Worm (Caenorhabditis elegans): ENCODE data around the gene F48C5.2.
A peak's percentile ranks its signal among the peaks of the same experiment; 100 is the strongest.

The F48C5.2 gene

ce11 chrX:11499738-11500137, 45.6 kb upstream of the F48C5.2 start, which contains the start of gene T25C12.3 (continued):
- TF ChIP-seq lin-1 (GFP tag; IDR thresholded peaks at IDR 0.05) (no peak), nhr-77 (tag; optimal IDR thresholded peaks at IDR 0.05) (no peak), snpc-4 (tag; optimal IDR thresholded peaks at IDR 0.05) (no peak), daf-12 (tag; optimal IDR thresholded peaks at IDR 0.05) (no peak), mxl-3 (GFP tag; optimal IDR thresholded peaks at IDR 0.05) (peak; percentile 50), snpc-1.2 (GFP tag; IDR thresholded peaks at IDR 0.05) (no peak), rbr-2 (tag; optimal IDR thresholded peaks at IDR 0.05) (no peak), Y48G9A.11 (GFP tag; IDR thresholded peaks at IDR 0.05) (no peak), pqm-1 (tag; optimal IDR thresholded peaks at IDR 0.05) (peak; percentile 82)

- TF ChIP-seq pqm-1 (tag; optimal IDR thresholded peaks at IDR 0.05) (peak; percentile 77), dve-1 (tag; optimal IDR thresholded peaks at IDR 0.05; ENCODE audit: insufficient read depth) (peak; percentile 45), dmd-6 (GFP tag; IDR thresholded peaks at IDR 0.05) (peak; percentile 27; the same call in 1 of the 2 replicates), nhr-77 (tag; optimal IDR thresholded peaks at IDR 0.05) (peak; percentile 1), hlh-11 (tag; optimal IDR thresholded peaks at IDR 0.05) (peak; percentile 7), php-3 (GFP tag; IDR thresholded peaks at IDR 0.05) (peak; percentile 84), nhr-48 (tag; optimal IDR thresholded peaks at IDR 0.05) (no peak), daf-16 (GFP tag; optimal IDR thresholded peaks at IDR 0.05) (no peak), daf-16 (tag; optimal IDR thresholded peaks at IDR 0.05) (peak; percentile 35), nhr-28 (tag; optimal IDR thresholded peaks at IDR 0.05) (peak; percentile 88), saeg-2 (GFP tag; IDR thresholded peaks at IDR 0.05) (no peak), gei-8 (GFP tag; optimal IDR thresholded peaks at IDR 0.05) (no peak), unc-130 (GFP tag; optimal IDR thresholded peaks at IDR 0.05) (no peak), nhr-76 (tag; optimal IDR thresholded peaks at IDR 0.05) (no peak), Y105C5A.15 (GFP tag; IDR thresholded peaks at IDR 0.05) (no peak), nhr-111 (GFP tag; optimal IDR thresholded peaks at IDR 0.05) (no peak), ceh-44 (GFP tag; IDR thresholded peaks at IDR 0.05) (no peak), aha-1 (tag) (no peak)
Measured at ce11 chrX:11498871-11499270, 44.7 kb upstream of the F48C5.2 start.

ce11 chrX:11491835-11492234, 37.7 kb upstream of the F48C5.2 start:
- TF ChIP-seq unc-62 (GFP tag; optimal IDR thresholded peaks at IDR 0.05 in 1 of 2) (peak in 1 of 2 experiments; percentile 93), unc-62 (tag; optimal IDR thresholded peaks at IDR 0.05) (no peak), mdt-29 (GFP tag; IDR thresholded peaks at IDR 0.05) (no peak)

- TF ChIP-seq F49E8.2 (tag; optimal IDR thresholded peaks at IDR 0.05; ENCODE audit: borderline replicate concordance) (no peak), mes-2 (tag; optimal IDR thresholded peaks at IDR 0.05; ENCODE audit: poor library complexity, severe bottlenecking) (no peak), vab-7 (GFP tag; IDR thresholded peaks at IDR 0.05) (no peak), zip-11 (GFP tag; IDR thresholded peaks at IDR 0.05) (no peak), nhr-237 (tag; optimal IDR thresholded peaks at IDR 0.05) (no peak), php-3 (GFP tag; IDR thresholded peaks at IDR 0.05) (no peak), egl-43 (GFP tag; IDR thresholded peaks at IDR 0.05) (no peak), ceh-44 (GFP tag; IDR thresholded peaks at IDR 0.05) (no peak), F26F4.8 (GFP tag; conservative IDR thresholded peaks at IDR 0.05) (no peak), set-16 (GFP tag; IDR thresholded peaks at IDR 0.05) (no peak), nhr-48 (tag; optimal IDR thresholded peaks at IDR 0.05) (no peak)
Measured at ce11 chrX:11489830-11490229, 35.7 kb upstream of the F48C5.2 start, which contains the start of gene spp-21. TSS of gene spp-21 (plus strand) at chrX:11490130.

ce11 chrX:11487484-11487883, 33.4 kb upstream of the F48C5.2 start, which contains the start of gene spp-9:
TSS of gene spp-9 (plus strand) at chrX:11487784.
- no peak for TF ChIP-seq Y75B8A.6 (GFP tag; IDR thresholded peaks at IDR 0.05)
- TF ChIP-seq fos-1 (tag; optimal IDR thresholded peaks at IDR 0.05) = no peak
- TF ChIP-seq F44E2.7 (GFP tag; IDR thresholded peaks at IDR 0.05) = no peak
- TF ChIP-seq Y105C5A.15 (GFP tag; IDR thresholded peaks at IDR 0.05) = no peak
- TF ChIP-seq nhr-77 (tag; optimal IDR thresholded peaks at IDR 0.05) = no peak
- no peak for TF ChIP-seq spr-1 (tag; optimal IDR thresholded peaks at IDR 0.05)
- TF ChIP-seq unc-39 (tag; optimal IDR thresholded peaks at IDR 0.05) = no peak
- TF ChIP-seq madf-9 (GFP tag; conservative IDR thresholded peaks at IDR 0.05) = no peak
- no peak for TF ChIP-seq lin-29 (GFP tag; IDR thresholded peaks at IDR 0.05)
- TF ChIP-seq T26A8.4 (GFP tag; IDR thresholded peaks at IDR 0.05) = no peak
- TF ChIP-seq daf-19 (GFP tag; conservative IDR thresholded peaks at IDR 0.05) = no peak

Measured in whole organism, L4 larva.